Worm (Caenorhabditis elegans) whole organism, young adult: ENCODE measurements around the gene C31G12.1.

Experiments used
- F39B2.1 ChIP-seq: fragments of 200-800 bp; sonication (Bioruptor generic); IDR thresholded peaks from 2 replicates; pipeline ENCODE4 v1.3.6; 2022; ENCODE audit warnings: missing genetic modification reagents, missing genetic modification characterization, missing compliant biosample characterization
- Y56A3A.18 ChIP-seq: fragments of 200-800 bp; sonication (Bioruptor generic); IDR thresholded peaks from 2 replicates; pipeline ENCODE4 v1.3.6; 2022; ENCODE audit warnings: missing genetic modification reagents, missing genetic modification characterization, missing compliant biosample characterization
- ama-1 ChIP-seq, 3 experiments: fragments of 150-350 bp in 1 of 3; sonication (generic microtip) in 2 of 3; optimal IDR thresholded peaks; 2 replicates each; lab custom pipeline; 2014 to 2018; ENCODE audit warnings: missing biosample characterization in 2 of 3, missing genetic modification characterization in 2 of 3, missing genetic modification reagents in 2 of 3
- atf-7 ChIP-seq: sonication (generic microtip); optimal IDR thresholded peaks from 2 replicates; lab custom pipeline; 2017; ENCODE audit warnings: mild to moderate bottlenecking, missing genetic modification characterization, missing compliant biosample characterization
- athp-1 ChIP-seq: sonication (generic microtip); optimal IDR thresholded peaks from 2 replicates; lab custom pipeline; 2017; ENCODE audit warnings: mild to moderate bottlenecking, missing genetic modification characterization, missing compliant biosample characterization
- nfya-1 ChIP-seq: sonication (generic microtip); optimal IDR thresholded peaks from 2 replicates; lab custom pipeline; 2017; ENCODE audit warnings: antibody characterized with exemption, missing compliant biosample characterization, missing genetic modification characterization, borderline replicate concordance; ENCODE audit not compliant: insufficient read depth
- pha-4 ChIP-seq: fragments of 150-350 bp; sonication (generic microtip); optimal IDR thresholded peaks from 2 replicates; lab custom pipeline; 2014; ENCODE audit warnings: missing biosample characterization, missing genetic modification reagents, missing genetic modification characterization
- rcor-1 ChIP-seq: fragments of 200-800 bp; sonication (Bioruptor generic); IDR thresholded peaks from 2 replicates; pipeline ENCODE4 v1.3.6; 2022; ENCODE audit warnings: missing genetic modification reagents, missing genetic modification characterization, missing compliant biosample characterization

ce11 chrV:18178659-18179058, 1.1 kb upstream of the C31G12.1 start, which contains the start of gene C31G12.4:
- TF ChIP-seq Y56A3A.18 (no peak), F39B2.1 (no peak), rcor-1 (GFP tag; lab: Robert Waterston, UW) (no peak), athp-1 (tag; lab: Kevin White, UChicago) (no peak), pha-4 (tag; lab: Kevin White, UChicago) (no peak), ama-1 (optimal IDR thresholded peaks at IDR 0.05; lab: Kevin White, UChicago) (no peak), ama-1 (GFP tag; optimal IDR thresholded peaks at IDR 0.05; lab: Kevin White, UChicago) (no peak), atf-7 (tag; lab: Kevin White, UChicago) (no peak), nfya-1 (tag; lab: Kevin White, UChicago) (no peak)
